In genomic region chrV:10897172-10897571, ce11 we compare ENCODE assay signal across 4 worm cellular contexts.
TF ChIP-seq lines count a peak whose summit lies in the region.

No protein-coding gene starts in this region.

TF ChIP-seq in whole organism, L2 larva, 48 proteins besides CTCF, POLR2A, EP300 and RAD21 (continued from another document):
- peak; percentile 98 for TF ChIP-seq F13H6.1 (tag; optimal IDR thresholded peaks at IDR 0.05; lab: Kevin White, UChicago)
- TF ChIP-seq dmd-4 (tag; optimal IDR thresholded peaks at IDR 0.05; lab: Kevin White, UChicago), result peak; percentile 58
- peak; percentile 79 for TF ChIP-seq nhr-11 (tag; optimal IDR thresholded peaks at IDR 0.05; lab: Kevin White, UChicago)
- peak; percentile 99 for TF ChIP-seq nhr-25 (tag; optimal IDR thresholded peaks at IDR 0.05; lab: Kevin White, UChicago)
- TF ChIP-seq sma-3 (GFP tag; optimal IDR thresholded peaks at IDR 0.05; lab: Kevin White, UChicago), result peak; percentile 99
- no peak for TF ChIP-seq elt-1 (tag; optimal IDR thresholded peaks at IDR 0.05; lab: Kevin White, UChicago)
- no peak for TF ChIP-seq ztf-1 (GFP tag; conservative IDR thresholded peaks at IDR 0.05; lab: Robert Waterston, UW)
- TF ChIP-seq unc-39 (tag; optimal IDR thresholded peaks at IDR 0.05; lab: Kevin White, UChicago), result no peak
- peak; percentile 100 for TF ChIP-seq sma-9 (GFP tag; optimal IDR thresholded peaks at IDR 0.05; lab: Kevin White, UChicago)
- no peak for TF ChIP-seq sma-9 (tag; optimal IDR thresholded peaks at IDR 0.05; lab: Kevin White, UChicago)
- TF ChIP-seq R02D3.7 (tag; optimal IDR thresholded peaks at IDR 0.05; lab: Kevin White, UChicago), result peak; percentile 71
- peak; percentile 98 for TF ChIP-seq fos-1 (tag; optimal IDR thresholded peaks at IDR 0.05; lab: Kevin White, UChicago)
- TF ChIP-seq snpc-4 (tag; optimal IDR thresholded peaks at IDR 0.05; lab: Kevin White, UChicago), result peak; percentile 89
- TF ChIP-seq ceh-16 (tag; optimal IDR thresholded peaks at IDR 0.05; lab: Kevin White, UChicago), result peak; percentile 95
- peak; percentile 100 for TF ChIP-seq ZK546.5 (tag; optimal IDR thresholded peaks at IDR 0.05; lab: Kevin White, UChicago)
- peak; percentile 19 for TF ChIP-seq aly-2 (tag; optimal IDR thresholded peaks at IDR 0.05; lab: Kevin White, UChicago)
- peak; percentile 98 for TF ChIP-seq nhr-129 (tag; optimal IDR thresholded peaks at IDR 0.05; lab: Kevin White, UChicago)
- TF ChIP-seq nhr-12 (tag; optimal IDR thresholded peaks at IDR 0.05; lab: Kevin White, UChicago), result peak; percentile 79
- TF ChIP-seq C34F6.9 (tag; optimal IDR thresholded peaks at IDR 0.05; lab: Kevin White, UChicago), result peak; percentile 100
- peak; percentile 97 for TF ChIP-seq nhr-6 (tag; optimal IDR thresholded peaks at IDR 0.05; lab: Kevin White, UChicago)
- TF ChIP-seq peb-1 (tag; optimal IDR thresholded peaks at IDR 0.05; lab: Kevin White, UChicago), result peak; percentile 40
- peak; percentile 94 for TF ChIP-seq zag-1 (tag; optimal IDR thresholded peaks at IDR 0.05; lab: Kevin White, UChicago)
- no peak for TF ChIP-seq nhr-23 (tag; optimal IDR thresholded peaks at IDR 0.05; lab: Kevin White, UChicago)
- no peak for TF ChIP-seq mbf-1 (tag; optimal IDR thresholded peaks at IDR 0.05; lab: Kevin White, UChicago)
- TF ChIP-seq ztf-11 (tag; optimal IDR thresholded peaks at IDR 0.05; lab: Kevin White, UChicago), result peak; percentile 71
- TF ChIP-seq blmp-1 (tag; optimal IDR thresholded peaks at IDR 0.05; lab: Kevin White, UChicago; ENCODE audit: insufficient read depth), result peak; percentile 92
TF ChIP-seq in whole organism, L2 larva: peak in this region for 41.

TF ChIP-seq in whole organism, L4 larva, 104 proteins besides CTCF, POLR2A, EP300 and RAD21 (continued from another document and continues in another):
- TF ChIP-seq unc-130 (GFP tag; optimal IDR thresholded peaks at IDR 0.05; lab: Kevin White, UChicago) (peak; percentile 97), ceh-32 (tag; optimal IDR thresholded peaks at IDR 0.05; lab: Kevin White, UChicago; ENCODE audit: poor library complexity) (peak; percentile 87), daf-8 (GFP tag; IDR thresholded peaks at IDR 0.05; lab: Robert Waterston, UW) (no peak), mdt-29 (GFP tag; IDR thresholded peaks at IDR 0.05; lab: Robert Waterston, UW) (peak; percentile 97), tag-97 (GFP tag; IDR thresholded peaks at IDR 0.05; lab: Robert Waterston, UW) (0 out of 2 replicates have a peak, but pooled peaks have one; percentile 79), R02D3.7 (tag; optimal IDR thresholded peaks at IDR 0.05; lab: Kevin White, UChicago) (peak; percentile 1), nhr-28 (tag; optimal IDR thresholded peaks at IDR 0.05; lab: Kevin White, UChicago) (peak; percentile 97), pqm-1 (tag; optimal IDR thresholded peaks at IDR 0.05; lab: Kevin White, UChicago) (peak; percentile 87), zag-1 (tag; optimal IDR thresholded peaks at IDR 0.05; lab: Kevin White, UChicago) (peak; percentile 84), lim-7 (GFP tag; IDR thresholded peaks at IDR 0.05; lab: Robert Waterston, UW) (peak; percentile 52; the same call in 1 of the 2 replicates), spr-1 (tag; optimal IDR thresholded peaks at IDR 0.05; lab: Kevin White, UChicago) (peak; percentile 95), lin-1 (GFP tag; IDR thresholded peaks at IDR 0.05; lab: Robert Waterston, UW) (peak; percentile 97), F26F4.8 (GFP tag; conservative IDR thresholded peaks at IDR 0.05; lab: Robert Waterston, UW) (no peak), sdz-12 (GFP tag; optimal IDR thresholded peaks at IDR 0.05; lab: Kevin White, UChicago) (peak; percentile 93), ces-1 (GFP tag; optimal IDR thresholded peaks at IDR 0.05; lab: Kevin White, UChicago) (peak; percentile 66), lir-3 (tag; optimal IDR thresholded peaks at IDR 0.05; lab: Kevin White, UChicago) (peak; percentile 67), mdl-1 (tag; optimal IDR thresholded peaks at IDR 0.05; lab: Kevin White, UChicago) (peak; percentile 68 to 85), attf-4 (tag; optimal IDR thresholded peaks at IDR 0.05; lab: Kevin White, UChicago) (peak; percentile 39), nhr-111 (GFP tag; optimal IDR thresholded peaks at IDR 0.05; lab: Kevin White, UChicago) (no peak), Y5F2A.4 (GFP tag; optimal IDR thresholded peaks at IDR 0.05; lab: Kevin White, UChicago) (peak; percentile 67), ctbp-1 (GFP tag; IDR thresholded peaks at IDR 0.05; lab: Robert Waterston, UW) (peak; percentile 97), fkh-10 (GFP tag; optimal IDR thresholded peaks at IDR 0.05; lab: Kevin White, UChicago) (peak; percentile 95), php-3 (GFP tag; IDR thresholded peaks at IDR 0.05; lab: Robert Waterston, UW) (peak; percentile 95), daf-16 (GFP tag; optimal IDR thresholded peaks at IDR 0.05; lab: Kevin White, UChicago) (peak; percentile 93 to 95), daf-16 (tag; optimal IDR thresholded peaks at IDR 0.05; lab: Kevin White, UChicago) (peak; percentile 81), dmd-8 (GFP tag; IDR thresholded peaks at IDR 0.05; lab: Robert Waterston, UW) (no peak), daf-19 (GFP tag; conservative IDR thresholded peaks at IDR 0.05; lab: Robert Waterston, UW) (peak; percentile 88; the same call in 1 of the 2 replicates), lin-13 (GFP tag; optimal IDR thresholded peaks at IDR 0.05; lab: Kevin White, UChicago) (peak; percentile 96), dpl-1 (GFP tag; optimal IDR thresholded peaks at IDR 0.05; lab: Kevin White, UChicago) (peak; percentile 100), unc-62 (GFP tag; optimal IDR thresholded peaks at IDR 0.05 in 1 of 2; lab: Kevin White, UChicago) (peak in 1 of 2 experiments; percentile 99), unc-62 (tag; optimal IDR thresholded peaks at IDR 0.05; lab: Kevin White, UChicago) (peak; percentile 80), F49E8.2 (tag; optimal IDR thresholded peaks at IDR 0.05; lab: Kevin White, UChicago; ENCODE audit: borderline replicate concordance) (peak; percentile 97), fos-1 (tag; optimal IDR thresholded peaks at IDR 0.05; lab: Kevin White, UChicago) (peak; percentile 11), mxl-3 (GFP tag; optimal IDR thresholded peaks at IDR 0.05; lab: Kevin White, UChicago) (peak; percentile 97), egl-27 (tag; optimal IDR thresholded peaks at IDR 0.05; lab: Kevin White, UChicago) (peak; percentile 12)

TF ChIP-seq in whole organism, late embryonic, 69 proteins besides CTCF, POLR2A, EP300 and RAD21 (continued from another document and continues in another):
- TF ChIP-seq ets-4 (tag; optimal IDR thresholded peaks at IDR 0.05; lab: Kevin White, UChicago) (peak; percentile 80), sox-4 (tag; optimal IDR thresholded peaks at IDR 0.05; lab: Kevin White, UChicago) (peak; percentile 52), ztf-16 (tag; optimal IDR thresholded peaks at IDR 0.05; lab: Kevin White, UChicago) (peak; percentile 68), tbx-2 (tag; optimal IDR thresholded peaks at IDR 0.05; lab: Kevin White, UChicago) (peak; percentile 92), ceh-48 (tag; optimal IDR thresholded peaks at IDR 0.05; lab: Kevin White, UChicago) (peak; percentile 49), sox-2 (GFP tag; IDR thresholded peaks at IDR 0.05; lab: Robert Waterston, UW) (no peak; the same call in 1 of the 2 replicates), tbx-7 (tag; optimal IDR thresholded peaks at IDR 0.05; lab: Kevin White, UChicago) (peak; percentile 26), ceh-31 (tag; optimal IDR thresholded peaks at IDR 0.05; lab: Kevin White, UChicago) (peak; percentile 90), unc-86 (tag; optimal IDR thresholded peaks at IDR 0.05; lab: Kevin White, UChicago) (peak; percentile 74), lin-11 (tag; optimal IDR thresholded peaks at IDR 0.05; lab: Kevin White, UChicago) (peak; percentile 36), ceh-9 (tag; optimal IDR thresholded peaks at IDR 0.05; lab: Kevin White, UChicago) (no peak), nhr-11 (tag; optimal IDR thresholded peaks at IDR 0.05; lab: Kevin White, UChicago) (peak; percentile 7), dmd-4 (tag; optimal IDR thresholded peaks at IDR 0.05; lab: Kevin White, UChicago; ENCODE audit: borderline replicate concordance) (peak; percentile 23), ceh-2 (tag; optimal IDR thresholded peaks at IDR 0.05; lab: Kevin White, UChicago) (peak; percentile 66), ama-1 (optimal IDR thresholded peaks at IDR 0.05; lab: Kevin White, UChicago) (no peak), K09A11.1 (tag; optimal IDR thresholded peaks at IDR 0.05; lab: Kevin White, UChicago; ENCODE audit: insufficient read depth) (peak; percentile 23), eyg-1 (tag; optimal IDR thresholded peaks at IDR 0.05; lab: Kevin White, UChicago) (peak; percentile 67), ceh-6 (GFP tag; optimal IDR thresholded peaks at IDR 0.05; lab: Kevin White, UChicago) (peak; percentile 4), elt-4 (tag; optimal IDR thresholded peaks at IDR 0.05; lab: Kevin White, UChicago) (no peak), zip-5 (tag; optimal IDR thresholded peaks at IDR 0.05; lab: Kevin White, UChicago) (peak; percentile 50), pag-3 (tag; optimal IDR thresholded peaks at IDR 0.05; lab: Kevin White, UChicago; ENCODE audit: borderline replicate concordance) (no peak), ceh-30 (tag; optimal IDR thresholded peaks at IDR 0.05; lab: Kevin White, UChicago) (peak; percentile 83), ceh-19 (GFP tag; optimal IDR thresholded peaks at IDR 0.05; lab: Kevin White, UChicago) (peak; percentile 65), ceh-45 (GFP tag; IDR thresholded peaks at IDR 0.05; lab: Robert Waterston, UW) (peak; percentile 47; the same call in 1 of the 2 replicates), madf-2 (tag; optimal IDR thresholded peaks at IDR 0.05; lab: Kevin White, UChicago) (peak; percentile 79), pqm-1 (tag; optimal IDR thresholded peaks at IDR 0.05; lab: Kevin White, UChicago) (peak; percentile 51), mec-3 (tag; optimal IDR thresholded peaks at IDR 0.05; lab: Kevin White, UChicago; ENCODE audit: borderline replicate concordance) (no peak), rnt-1 (tag; optimal IDR thresholded peaks at IDR 0.05; lab: Kevin White, UChicago) (peak; percentile 85), fkh-10 (GFP tag; optimal IDR thresholded peaks at IDR 0.05; lab: Kevin White, UChicago) (peak; percentile 17), che-1 (tag; optimal IDR thresholded peaks at IDR 0.05; lab: Kevin White, UChicago) (peak; percentile 66), ceh-18 (tag; optimal IDR thresholded peaks at IDR 0.05; lab: Kevin White, UChicago) (peak; percentile 88), elt-2 (tag; optimal IDR thresholded peaks at IDR 0.05; lab: Kevin White, UChicago) (peak; percentile 82), pha-4 (tag; optimal IDR thresholded peaks at IDR 0.05; lab: Kevin White, UChicago) (no peak), K02D7.2 (tag; optimal IDR thresholded peaks at IDR 0.05; lab: Kevin White, UChicago) (peak; percentile 21), hlh-30 (tag; optimal IDR thresholded peaks at IDR 0.05; lab: Kevin White, UChicago; ENCODE audit: insufficient read depth) (peak; percentile 60), unc-3 (GFP tag; conservative IDR thresholded peaks at IDR 0.05; lab: Robert Waterston, UW) (0 out of 2 replicates have a peak, but pooled peaks have one; percentile 36), unc-3 (tag; optimal IDR thresholded peaks at IDR 0.05; lab: Kevin White, UChicago) (no peak)

TF ChIP-seq in whole organism, mixed stage, embryonic, 35 proteins besides CTCF, POLR2A, EP300 and RAD21 (continued from another document):
- TF ChIP-seq cnd-1 (tag; optimal IDR thresholded peaks at IDR 0.05; lab: Kevin White, UChicago) (peak; percentile 74), lin-13 (tag; optimal IDR thresholded peaks at IDR 0.05; lab: Kevin White, UChicago) (peak; percentile 97), nhr-28 (tag; optimal IDR thresholded peaks at IDR 0.05; lab: Kevin White, UChicago) (peak; percentile 14), unc-39 (tag; optimal IDR thresholded peaks at IDR 0.05; lab: Kevin White, UChicago) (peak; percentile 42), M03D4.4 (tag; optimal IDR thresholded peaks at IDR 0.05; lab: Kevin White, UChicago) (peak; percentile 73), snpc-4 (tag; optimal IDR thresholded peaks at IDR 0.05; lab: Kevin White, UChicago) (no peak)
